Worm (Caenorhabditis elegans) whole organism, midembryonic: Measurements from ENCODE around the gene C49C3.7.

Experiments used
- flt-1 ChIP-seq: fragments of 200-800 bp; sonication (Bioruptor generic); IDR thresholded peaks from 2 replicates; pipeline ENCODE4 v1.3.6; 2022; ENCODE audit warnings: missing genetic modification characterization, missing compliant biosample characterization
- klf-2 ChIP-seq: fragments of 200-800 bp; sonication (Bioruptor generic); conservative IDR thresholded peaks from 2 replicates; pipeline ENCODE4 v1.3.6; 2022; ENCODE audit warnings: missing genetic modification reagents, missing genetic modification characterization, missing compliant biosample characterization
- med-1 ChIP-seq: sonication (generic microtip); optimal IDR thresholded peaks from 2 replicates; lab custom pipeline; 2017; ENCODE audit warnings: missing genetic modification characterization, mild to moderate bottlenecking, missing compliant biosample characterization, antibody characterized with exemption, missing genetic modification reagents; ENCODE audit not compliant: insufficient read depth
- ref-1 ChIP-seq: fragments of 200-800 bp; sonication (Bioruptor generic); conservative IDR thresholded peaks from 2 replicates; pipeline ENCODE4 v1.3.6; 2022; ENCODE audit warnings: missing genetic modification reagents, missing genetic modification characterization, missing compliant biosample characterization
- tab-1 ChIP-seq: fragments of 200-800 bp; sonication (Bioruptor generic); IDR thresholded peaks from 2 replicates; pipeline ENCODE4 v1.3.6; 2022; ENCODE audit warnings: missing genetic modification characterization, missing compliant biosample characterization
- ztf-23 ChIP-seq: fragments of 200-800 bp; sonication (Bioruptor generic); IDR thresholded peaks from 2 replicates; pipeline ENCODE4 v1.3.6; 2022; ENCODE audit warnings: missing genetic modification reagents, missing genetic modification characterization, missing compliant biosample characterization
- ztf-29 ChIP-seq: fragments of 200-800 bp; sonication (Bioruptor generic); IDR thresholded peaks from 2 replicates; pipeline ENCODE4 v1.3.6; 2022; ENCODE audit warnings: missing genetic modification reagents, missing genetic modification characterization, missing compliant biosample characterization

DNA sequence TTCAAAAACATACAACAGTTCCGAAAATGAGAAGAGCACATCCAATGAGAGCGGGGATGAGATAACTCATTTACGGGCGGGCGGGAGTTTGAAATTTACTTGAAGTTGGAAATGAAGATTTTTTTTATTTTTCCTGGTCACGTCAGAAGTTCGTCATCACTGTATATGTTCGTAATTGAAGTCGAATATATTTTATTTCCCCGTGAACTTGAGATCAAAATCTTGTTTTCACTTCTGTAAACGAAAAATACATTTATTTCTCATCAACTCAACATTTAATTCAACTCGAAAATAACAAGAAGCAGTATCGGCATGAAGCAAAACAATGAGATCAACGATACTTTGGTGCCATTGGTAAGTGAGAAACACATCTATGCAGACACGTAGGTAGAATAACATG is 16.0 kb upstream of the C49C3.7 start, which contains the start of gene C49C3.20:
- TF ChIP-seq med-1 (GFP tag; lab: Kevin White, UChicago) = no peak
- no peak for TF ChIP-seq tab-1 (GFP tag; lab: Robert Waterston, UW)
- TF ChIP-seq klf-2 (GFP tag; lab: Robert Waterston, UW) = no peak
- TF ChIP-seq ztf-29 (GFP tag; lab: Robert Waterston, UW) = no peak
- TF ChIP-seq ztf-23 (GFP tag; lab: Robert Waterston, UW) = no peak
- TF ChIP-seq flt-1 (GFP tag; lab: Robert Waterston, UW) = no peak
- no peak for TF ChIP-seq ref-1
